Worm (Caenorhabditis elegans) whole organism, young adult: ENCODE results near the gene F54D1.6.

Experiments
- C06A6.2 ChIP-seq: fragments of 200-800 bp; sonication (Bioruptor generic); conservative IDR thresholded peaks from 2 replicates; pipeline ENCODE4 v1.3.6; 2022; ENCODE audit warnings: missing genetic modification characterization, missing compliant biosample characterization
- C17E4.6 ChIP-seq: fragments of 200-800 bp; sonication (Bioruptor generic); IDR thresholded peaks from 2 replicates; pipeline ENCODE4 v1.3.6; 2022; ENCODE audit warnings: missing genetic modification reagents, missing genetic modification characterization, missing compliant biosample characterization
- D2030.7 ChIP-seq: fragments of 200-800 bp; sonication (Bioruptor generic); IDR thresholded peaks from 2 replicates; pipeline ENCODE4 v1.3.6; 2022; ENCODE audit warnings: missing genetic modification reagents, missing genetic modification characterization, missing compliant biosample characterization
- F37B4.10 ChIP-seq: fragments of 200-800 bp; sonication (Bioruptor generic); IDR thresholded peaks from 2 replicates; pipeline ENCODE4 v1.3.6; 2022; ENCODE audit warnings: missing genetic modification characterization, missing compliant biosample characterization
- F49E8.2 ChIP-seq: sonication (generic microtip); optimal IDR thresholded peaks from 3 replicates; lab custom pipeline; 2017; ENCODE audit warnings: missing genetic modification characterization, mild to moderate bottlenecking, missing compliant biosample characterization, antibody characterized with exemption, moderate library complexity; ENCODE audit not compliant: insufficient read depth
- F52B5.7 ChIP-seq: sonication (generic microtip); optimal IDR thresholded peaks from 2 replicates; lab custom pipeline; 2016; ENCODE audit warnings: mild to moderate bottlenecking, missing genetic modification characterization, missing compliant biosample characterization
- Y53F4B.3 ChIP-seq: fragments of 200-800 bp; sonication (Bioruptor generic); IDR thresholded peaks from 2 replicates; pipeline ENCODE4 v1.3.6; 2022; ENCODE audit warnings: missing genetic modification reagents, missing genetic modification characterization, missing compliant biosample characterization
- Y53G8AR.9 ChIP-seq: fragments of 200-800 bp; sonication (Bioruptor generic); conservative IDR thresholded peaks from 2 replicates; pipeline ENCODE4 v1.3.6; 2022; ENCODE audit warnings: missing genetic modification reagents, missing genetic modification characterization, missing compliant biosample characterization
- ZK185.1 ChIP-seq: sonication (generic microtip); optimal IDR thresholded peaks from 2 replicates; lab custom pipeline; 2016; ENCODE audit warnings: mild to moderate bottlenecking, missing genetic modification characterization, missing compliant biosample characterization; ENCODE audit not compliant: poor library complexity, severe bottlenecking
- ama-1 ChIP-seq, 3 experiments: fragments of 150-350 bp in 1 of 3; sonication (generic microtip) in 2 of 3; optimal IDR thresholded peaks; 2 replicates each; lab custom pipeline; 2014 to 2018; ENCODE audit warnings: missing biosample characterization in 2 of 3, missing genetic modification characterization in 2 of 3, missing genetic modification reagents in 2 of 3
- aptf-2 ChIP-seq: fragments of 200-800 bp; sonication (Bioruptor generic); conservative IDR thresholded peaks from 2 replicates; pipeline ENCODE4 v1.3.6; 2022; ENCODE audit warnings: missing genetic modification reagents, missing genetic modification characterization, missing compliant biosample characterization
- bed-1 ChIP-seq: fragments of 200-800 bp; sonication (Bioruptor generic); IDR thresholded peaks from 2 replicates; pipeline ENCODE4 v1.3.6; 2022; ENCODE audit warnings: missing genetic modification reagents, missing genetic modification characterization, missing compliant biosample characterization
- bed-2 ChIP-seq: fragments of 200-800 bp; sonication (Bioruptor generic); IDR thresholded peaks from 2 replicates; pipeline ENCODE4 v1.3.6; 2022; ENCODE audit warnings: missing genetic modification reagents, missing genetic modification characterization, missing compliant biosample characterization
- cebp-1 ChIP-seq, 2 experiments: fragments of 200-800 bp in 1 of 2; sonication (Bioruptor generic) in 1 of 2; sonication (generic microtip) in 1 of 2; IDR thresholded peaks in 1 of 2; optimal IDR thresholded peaks in 1 of 2; 2 replicates each; pipeline versions ENCODE4 v1.3.6 to Lab custom; 2017 to 2022; ENCODE audit warnings: missing compliant biosample characterization in 2 of 2, missing genetic modification characterization in 2 of 2, mild to moderate bottlenecking in 1 of 2, missing genetic modification reagents in 1 of 2, moderate library complexity in 1 of 2
- cebp-2 ChIP-seq: fragments of 200-800 bp; sonication (Bioruptor generic); IDR thresholded peaks from 2 replicates; pipeline ENCODE4 v1.3.6; 2022; ENCODE audit warnings: missing genetic modification characterization, missing compliant biosample characterization
- ceh-58 ChIP-seq: fragments of 200-800 bp; sonication (Bioruptor generic); IDR thresholded peaks from 2 replicates; pipeline ENCODE4 v1.3.6; 2022; ENCODE audit warnings: missing genetic modification characterization, missing compliant biosample characterization
- egl-44 ChIP-seq: fragments of 200-800 bp; sonication (Bioruptor generic); IDR thresholded peaks from 2 replicates; pipeline ENCODE4 v1.3.6; 2022; ENCODE audit warnings: missing genetic modification reagents, missing genetic modification characterization, missing compliant biosample characterization
- fkh-3 ChIP-seq: sonication (generic microtip); optimal IDR thresholded peaks from 2 replicates; lab custom pipeline; 2016; ENCODE audit warnings: mild to moderate bottlenecking, missing genetic modification characterization, missing compliant biosample characterization
- him-1 ChIP-seq: sonication (generic microtip); optimal IDR thresholded peaks from 2 replicates; lab custom pipeline; 2016; ENCODE audit warnings: missing genotype, missing genetic modification reagents, missing genetic modification characterization, missing compliant biosample characterization
- hlh-12 ChIP-seq: sonication (generic microtip); optimal IDR thresholded peaks from 2 replicates; lab custom pipeline; 2016; ENCODE audit warnings: missing genetic modification characterization, missing compliant biosample characterization
- hlh-26 ChIP-seq: fragments of 200-800 bp; sonication (Bioruptor generic); conservative IDR thresholded peaks from 2 replicates; pipeline ENCODE4 v1.3.6; 2022; ENCODE audit warnings: missing genetic modification reagents, missing genetic modification characterization, missing compliant biosample characterization
- hmg-20 ChIP-seq: fragments of 200-800 bp; sonication (Bioruptor generic); IDR thresholded peaks from 2 replicates; pipeline ENCODE4 v1.3.6; 2022; ENCODE audit warnings: missing genetic modification reagents, missing genetic modification characterization, missing compliant biosample characterization
- hrde-1 ChIP-seq: sonication (generic microtip); optimal IDR thresholded peaks from 2 replicates; lab custom pipeline; 2016; ENCODE audit warnings: missing genetic modification characterization, mild to moderate bottlenecking, missing compliant biosample characterization, moderate library complexity, missing genotype, missing genetic modification reagents, borderline replicate concordance
- let-526 ChIP-seq: fragments of 200-800 bp; sonication (Bioruptor generic); IDR thresholded peaks from 2 replicates; pipeline ENCODE4 v1.3.6; 2022; ENCODE audit warnings: missing genetic modification reagents, missing genetic modification characterization, missing compliant biosample characterization
- let-607 ChIP-seq, 2 experiments: fragments of 200-800 bp in 1 of 2; sonication (Bioruptor generic) in 1 of 2; sonication (generic microtip) in 1 of 2; optimal IDR thresholded peaks; 2 replicates each; lab custom pipeline; 2016 to 2018; ENCODE audit warnings: mild to moderate bottlenecking in 2 of 2, missing compliant biosample characterization in 2 of 2, missing genetic modification characterization in 2 of 2, moderate library complexity in 2 of 2, missing genotype in 1 of 2
- lin-26 ChIP-seq: fragments of 200-800 bp; sonication (Bioruptor generic); IDR thresholded peaks from 2 replicates; pipeline ENCODE4 v1.3.6; 2022; ENCODE audit warnings: missing genetic modification reagents, missing genetic modification characterization, missing compliant biosample characterization
- lin-54 ChIP-seq: fragments of 200-800 bp; sonication (Bioruptor generic); optimal IDR thresholded peaks from 2 replicates; lab custom pipeline; 2018; ENCODE audit warnings: mild to moderate bottlenecking, missing genetic modification characterization, missing compliant biosample characterization
- mel-28 ChIP-seq: sonication (generic microtip); optimal IDR thresholded peaks from 2 replicates; lab custom pipeline; 2016; ENCODE audit warnings: borderline replicate concordance, mild to moderate bottlenecking, missing genetic modification characterization, missing compliant biosample characterization
- mes-4 ChIP-seq: sonication (generic microtip); optimal IDR thresholded peaks from 2 replicates; lab custom pipeline; 2016; ENCODE audit warnings: missing genotype, missing genetic modification characterization, missing compliant biosample characterization
- nfya-2 ChIP-seq: fragments of 200-800 bp; sonication (Bioruptor generic); IDR thresholded peaks from 2 replicates; pipeline ENCODE4 v1.3.6; 2022; ENCODE audit warnings: missing genetic modification reagents, missing genetic modification characterization, missing compliant biosample characterization
- nhr-27 ChIP-seq: fragments of 200-800 bp; sonication (Bioruptor generic); optimal IDR thresholded peaks from 2 replicates; lab custom pipeline; 2018; ENCODE audit warnings: mild to moderate bottlenecking, missing genetic modification characterization, moderate library complexity, missing compliant biosample characterization
- nhr-90 ChIP-seq: sonication (generic microtip); optimal IDR thresholded peaks from 2 replicates; lab custom pipeline; 2016; ENCODE audit warnings: missing genotype, mild to moderate bottlenecking, missing genetic modification characterization, missing compliant biosample characterization
- pbrm-1 ChIP-seq: fragments of 200-800 bp; sonication (Bioruptor generic); IDR thresholded peaks from 2 replicates; pipeline ENCODE4 v1.3.6; 2022; ENCODE audit warnings: missing genetic modification reagents, missing genetic modification characterization, missing compliant biosample characterization
- snpc-3.4 ChIP-seq: sonication (generic microtip); optimal IDR thresholded peaks from 2 replicates; lab custom pipeline; 2017; ENCODE audit warnings: missing genetic modification characterization, mild to moderate bottlenecking, missing compliant biosample characterization, antibody characterized with exemption, moderate library complexity, missing genotype, missing genetic modification reagents
- tlf-1 ChIP-seq: fragments of 200-800 bp; sonication (Bioruptor generic); optimal IDR thresholded peaks from 2 replicates; lab custom pipeline; 2018; ENCODE audit warnings: mild to moderate bottlenecking, missing genetic modification characterization, missing compliant biosample characterization
- xnd-1 ChIP-seq: sonication (generic microtip); optimal IDR thresholded peaks from 2 replicates; lab custom pipeline; 2016; ENCODE audit warnings: missing genotype, missing genetic modification reagents, missing genetic modification characterization, missing compliant biosample characterization
- ztf-22 ChIP-seq: fragments of 200-800 bp; sonication (Bioruptor generic); optimal IDR thresholded peaks from 2 replicates; lab custom pipeline; 2018; ENCODE audit warnings: mild to moderate bottlenecking, missing genetic modification characterization, moderate library complexity, missing compliant biosample characterization
- ztf-6 ChIP-seq: fragments of 200-800 bp; sonication (Bioruptor generic); IDR thresholded peaks from 2 replicates; pipeline ENCODE4 v1.3.6; 2022; ENCODE audit warnings: missing genetic modification reagents, missing genetic modification characterization, missing compliant biosample characterization

F54D1.6 gene

ce11 chrIV:11326939-11327565 is 39.4 kb downstream of the F54D1.6 start, which contains the start of gene B0035.21 (continued):
- peak; percentile 76 for TF ChIP-seq Y53G8AR.9 (GFP tag; lab: Robert Waterston, UW)
- 0 out of 2 replicates have a peak, but pooled peaks have one; percentile 43 for TF ChIP-seq egl-44 (GFP tag; lab: Robert Waterston, UW)
- TF ChIP-seq hlh-26 (GFP tag; lab: Robert Waterston, UW) = no peak
- TF ChIP-seq cebp-1 (GFP tag; IDR thresholded peaks at IDR 0.05; lab: Robert Waterston, UW) = no peak
- TF ChIP-seq cebp-1 (tag; optimal IDR thresholded peaks at IDR 0.05; lab: Kevin White, UChicago) = peak; percentile 10
- peak; percentile 27 for TF ChIP-seq lin-54 (GFP tag; lab: Kevin White, UChicago)
- peak; percentile 51; the same call in 1 of the 2 replicates for TF ChIP-seq C17E4.6
- TF ChIP-seq let-607 (tag; optimal IDR thresholded peaks at IDR 0.05; lab: Kevin White, UChicago) = no peak

ce11 chrIV:11329269-11329668 is 41.7 kb downstream of the F54D1.6 start, which contains the start of gene leo-1:
TSS of gene leo-1 (minus strand) at chrIV:11329369.
- no peak for TF ChIP-seq him-1 (tag; lab: Kevin White, UChicago)
- no peak for TF ChIP-seq nhr-27 (tag; lab: Kevin White, UChicago)
- TF ChIP-seq Y53G8AR.9 (GFP tag; lab: Robert Waterston, UW) = no peak
- no peak for TF ChIP-seq ama-1 (optimal IDR thresholded peaks at IDR 0.05; lab: Kevin White, UChicago)
- TF ChIP-seq ama-1 (GFP tag; optimal IDR thresholded peaks at IDR 0.05; lab: Kevin White, UChicago) = no peak
- TF ChIP-seq hmg-20 (GFP tag; lab: Robert Waterston, UW) = no peak
- no peak for TF ChIP-seq ztf-22

ce11 chrIV:11332751-11333150 is 45.1 kb downstream of the F54D1.6 start, which contains the start of gene sart-3:
TSS of gene sart-3 (minus strand) at chrIV:11332969.
- no peak for TF ChIP-seq fkh-3 (tag; lab: Kevin White, UChicago)
- TF ChIP-seq pbrm-1 (GFP tag; lab: Robert Waterston, UW) = no peak
- TF ChIP-seq D2030.7 (GFP tag; lab: Robert Waterston, UW) = no peak
- TF ChIP-seq tlf-1 (GFP tag; lab: Kevin White, UChicago) = no peak
- peak; percentile 45 for TF ChIP-seq hrde-1
- TF ChIP-seq C06A6.2 (GFP tag; lab: Robert Waterston, UW) = no peak
- no peak for TF ChIP-seq snpc-3.4 (tag; lab: Kevin White, UChicago)
- TF ChIP-seq ceh-58 = no peak
- TF ChIP-seq hlh-12 = no peak
- TF ChIP-seq bed-1 (GFP tag; lab: Robert Waterston, UW) = no peak
- TF ChIP-seq F49E8.2 (tag; lab: Kevin White, UChicago) = no peak
- TF ChIP-seq Y53F4B.3 (GFP tag; lab: Robert Waterston, UW) = no peak
- no peak for TF ChIP-seq cebp-2 (GFP tag; lab: Robert Waterston, UW)
- TF ChIP-seq lin-54 (GFP tag; lab: Kevin White, UChicago) = peak; percentile 5
- no peak for TF ChIP-seq ama-1 (optimal IDR thresholded peaks at IDR 0.05; lab: Kevin White, UChicago)
- peak in 1 of 2 experiments; percentile 73 for TF ChIP-seq ama-1 (GFP tag; optimal IDR thresholded peaks at IDR 0.05; lab: Kevin White, UChicago)
- TF ChIP-seq, all 124 proteins: peak for 3

- no peak for TF ChIP-seq nfya-2 (GFP tag; lab: Robert Waterston, UW)
These were observed 48.6 kb downstream of the F54D1.6 start for ce11 chrIV:11336180-11336579.

- no peak for TF ChIP-seq F52B5.7
- no peak for TF ChIP-seq bed-2 (GFP tag; lab: Robert Waterston, UW)
- TF ChIP-seq ztf-22 = no peak
- TF ChIP-seq cebp-1 (GFP tag; IDR thresholded peaks at IDR 0.05; lab: Robert Waterston, UW) = no peak
- TF ChIP-seq cebp-1 (tag; optimal IDR thresholded peaks at IDR 0.05; lab: Kevin White, UChicago) = no peak
- TF ChIP-seq nhr-90 (tag; lab: Kevin White, UChicago) = no peak
- no peak for TF ChIP-seq mel-28
- TF ChIP-seq mes-4 = no peak
- no peak for TF ChIP-seq F37B4.10 (GFP tag; lab: Robert Waterston, UW)
- TF ChIP-seq xnd-1 = peak; percentile 95
- no peak for TF ChIP-seq hrde-1
- TF ChIP-seq let-526 = no peak
- TF ChIP-seq ZK185.1 (tag; lab: Kevin White, UChicago) = no peak
- peak; percentile 67 for TF ChIP-seq lin-26
- no peak for TF ChIP-seq ztf-6 (GFP tag; lab: Robert Waterston, UW)
- TF ChIP-seq tlf-1 (GFP tag; lab: Kevin White, UChicago) = peak; percentile 90
- no peak for TF ChIP-seq hlh-26 (GFP tag; lab: Robert Waterston, UW)
- 0 out of 2 replicates have a peak, but pooled peaks have one; percentile 48 for TF ChIP-seq aptf-2 (GFP tag; lab: Robert Waterston, UW)
These were observed 49.4 kb downstream of the F54D1.6 start, which contains the start of gene F54E12.2 for ce11 chrIV:11337021-11337420. TSS of gene F54E12.2 (minus strand) at chrIV:11337184.
